Fruit fly (Drosophila melanogaster) whole organism, embryonic: ENCODE data around the gene CG12516.

Source experiments
- CG10565 ChIP-seq: fragments of 200-800 bp; sonication (Bioruptor generic); optimal IDR thresholded peaks from 3 replicates; lab custom pipeline; 2016; ENCODE audit warnings: missing biosample characterization, mild to moderate bottlenecking, missing genetic modification characterization
- CG13624 ChIP-seq: fragments of 200-800 bp; sonication (Bioruptor generic); optimal IDR thresholded peaks from 2 replicates; lab custom pipeline; 2016; ENCODE audit warnings: missing biosample characterization, missing genetic modification characterization
- CG15601 ChIP-seq: fragments of 200-800 bp; sonication (Bioruptor generic); optimal IDR thresholded peaks from 3 replicates; lab custom pipeline; 2019; ENCODE audit warnings: missing biosample characterization, mild to moderate bottlenecking, missing genetic modification characterization, moderate library complexity
- CG9215 ChIP-seq: fragments of 200-800 bp; sonication (Bioruptor generic); IDR thresholded peaks from 2 replicates; pipeline ENCODE4 v1.3.6; 2022; ENCODE audit warnings: missing biosample characterization, missing genetic modification characterization
- MTF-1 ChIP-seq: fragments of 200-800 bp; sonication (Bioruptor generic); optimal IDR thresholded peaks from 2 replicates; lab custom pipeline; 2018; ENCODE audit warnings: missing biosample characterization, mild to moderate bottlenecking, missing genetic modification characterization, borderline replicate concordance
- ab ChIP-seq: fragments of 200-800 bp; sonication (Bioruptor generic); optimal IDR thresholded peaks from 2 replicates; lab custom pipeline; 2016; ENCODE audit warnings: missing biosample characterization, missing genetic modification characterization
- kay ChIP-seq: fragments of 200-800 bp; sonication (Bioruptor generic); optimal IDR thresholded peaks from 2 replicates; lab custom pipeline; 2016; ENCODE audit warnings: missing biosample characterization, missing genetic modification characterization
- tgo ChIP-seq: fragments of 200-800 bp; sonication (Bioruptor generic); IDR thresholded peaks from 3 replicates; pipeline ENCODE4 v1.3.6; 2022; ENCODE audit warnings: missing biosample characterization, missing genetic modification characterization

DNA sequence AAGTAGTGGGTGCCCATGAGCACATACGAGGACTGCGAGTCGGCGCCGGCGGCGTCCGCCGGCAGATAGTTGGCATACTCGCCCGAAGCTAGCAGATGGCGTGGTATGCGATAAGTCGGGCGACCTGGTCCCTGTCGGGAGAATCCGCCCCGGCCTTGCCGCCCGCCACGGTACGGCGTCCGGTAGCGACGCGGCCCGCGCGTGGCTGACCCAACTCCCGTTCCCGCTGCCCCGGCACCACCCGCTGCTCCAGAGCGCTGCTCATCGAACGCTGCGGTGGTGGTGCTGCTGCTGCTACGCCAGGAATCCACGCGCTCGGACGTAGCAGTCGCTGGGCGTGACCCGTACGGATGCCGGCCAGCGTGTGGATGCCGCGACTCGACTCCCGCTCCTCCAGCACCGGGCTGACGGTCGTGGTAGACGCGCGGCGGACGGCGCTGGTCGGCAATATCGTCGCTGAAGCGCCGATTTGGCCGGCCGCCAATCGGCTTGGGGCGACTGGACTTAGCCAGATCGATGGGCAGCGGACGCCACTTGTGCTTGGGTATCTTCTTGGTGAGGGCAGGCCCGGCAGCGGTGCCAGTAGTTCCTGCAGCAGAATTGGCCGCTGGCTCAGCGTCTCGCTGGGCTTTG, 19.4 kb upstream of the CG12516 start:
- TF ChIP-seq CG9215 (GFP tag; lab: Robert Waterston, UW) (no peak), kay (GFP tag; lab: Kevin White, UChicago) (no peak), CG13624 (GFP tag; lab: Kevin White, UChicago) (no peak), ab (GFP tag; lab: Kevin White, UChicago) (no peak), CG15601 (tag; lab: Kevin White, UChicago) (no peak), MTF-1 (GFP tag; lab: Kevin White, UChicago) (no peak), CG10565 (GFP tag; lab: Kevin White, UChicago) (no peak), tgo (GFP tag; lab: Robert Waterston, UW) (no peak)
